In the genomic region with DNA sequence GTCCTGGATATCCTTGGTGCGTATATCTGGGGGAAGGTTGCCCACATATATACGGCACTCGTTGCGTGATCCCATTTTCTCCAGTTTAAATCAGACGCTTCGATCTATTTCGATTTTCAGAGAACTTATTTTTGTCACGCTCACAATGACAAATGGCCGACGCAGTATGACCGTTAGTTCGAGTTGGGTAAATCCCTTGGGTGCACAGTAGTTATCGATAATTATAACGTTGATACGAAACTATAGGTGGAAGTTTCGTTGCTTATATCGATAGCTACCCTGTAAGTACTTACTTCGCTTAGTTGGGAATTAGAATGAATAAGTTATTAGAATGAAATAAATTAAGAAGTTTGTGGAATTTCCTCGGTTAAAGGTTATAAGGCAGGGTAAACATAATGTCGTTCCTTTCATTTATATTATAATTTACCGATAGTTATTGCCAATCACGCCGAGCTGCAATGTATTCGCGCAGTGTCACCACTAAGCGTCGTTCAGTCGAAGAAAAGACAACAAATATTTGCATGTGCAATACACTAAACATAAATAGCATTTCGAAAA, we compare ENCODE assay signal across 1 fruit fly cellular context.
TF ChIP-seq lines count a peak whose summit lies in the region.

A gene (minus strand): TSS at position 172 of the 558 bp plus-strand sequence.
A gene (plus strand): TSS at position 502 of the 558 bp plus-strand sequence.

TF ChIP-seq in whole organism, embryonic, 481 proteins besides CTCF, POLR2A, EP300 and RAD21 (continued from another document and continues in another):
- TF ChIP-seq CG31441 (GFP tag; IDR thresholded peaks at IDR 0.05; lab: Robert Waterston, UW): peak; percentile 77
- no peak for TF ChIP-seq aop (GFP tag; IDR thresholded peaks at IDR 0.05; lab: Robert Waterston, UW)
- no peak for TF ChIP-seq ac (GFP tag; optimal IDR thresholded peaks at IDR 0.05; lab: Kevin White, UChicago)
- TF ChIP-seq CG5953 (GFP tag; IDR thresholded peaks at IDR 0.05; lab: Robert Waterston, UW): no peak
- TF ChIP-seq crol (GFP tag; IDR thresholded peaks at IDR 0.05; lab: Robert Waterston, UW): no peak
- TF ChIP-seq CG9437 (GFP tag; optimal IDR thresholded peaks at IDR 0.05; lab: Kevin White, UChicago): peak; percentile 67
- peak; percentile 63 for TF ChIP-seq gsb-n (tag; optimal IDR thresholded peaks at IDR 0.05; lab: Kevin White, UChicago)
- TF ChIP-seq Ssrp (tag; optimal IDR thresholded peaks at IDR 0.05; lab: Kevin White, UChicago): peak; percentile 73
- peak; percentile 59 for TF ChIP-seq trh (GFP tag; optimal IDR thresholded peaks at IDR 0.05; lab: Kevin White, UChicago)
- TF ChIP-seq lbe (GFP tag; optimal IDR thresholded peaks at IDR 0.05; lab: Kevin White, UChicago): peak; percentile 82
- peak; percentile 33 for TF ChIP-seq nom (GFP tag; optimal IDR thresholded peaks at IDR 0.05; lab: Kevin White, UChicago)
- peak; percentile 34 for TF ChIP-seq cwo (GFP tag; optimal IDR thresholded peaks at IDR 0.05; lab: Kevin White, UChicago)
- TF ChIP-seq CG4854 (GFP tag; optimal IDR thresholded peaks at IDR 0.05; lab: Kevin White, UChicago): peak; percentile 60
- peak; percentile 89 for TF ChIP-seq CG14710 (tag; optimal IDR thresholded peaks at IDR 0.05; lab: Kevin White, UChicago)
- TF ChIP-seq h (optimal IDR thresholded peaks at IDR 0.05; lab: Kevin White, UChicago): no peak
- no peak for TF ChIP-seq CG14965 (GFP tag; optimal IDR thresholded peaks at IDR 0.05; lab: Kevin White, UChicago; ENCODE audit: borderline replicate concordance)
- TF ChIP-seq CG15011 (GFP tag; optimal IDR thresholded peaks at IDR 0.05; lab: Kevin White, UChicago): peak; percentile 56
- peak; percentile 76 for TF ChIP-seq CG15601 (tag; optimal IDR thresholded peaks at IDR 0.05; lab: Kevin White, UChicago)
- TF ChIP-seq salm (tag; optimal IDR thresholded peaks at IDR 0.05; lab: Kevin White, UChicago): peak; percentile 36
- peak; percentile 69 for TF ChIP-seq CG11085 (GFP tag; IDR thresholded peaks at IDR 0.05; lab: Robert Waterston, UW)
- peak; percentile 73 for TF ChIP-seq wdn (GFP tag; IDR thresholded peaks at IDR 0.05; lab: Robert Waterston, UW)
- TF ChIP-seq Mad (GFP tag; optimal IDR thresholded peaks at IDR 0.05; lab: Kevin White, UChicago): peak; percentile 91
- TF ChIP-seq chm (GFP tag; IDR thresholded peaks at IDR 0.05; lab: Robert Waterston, UW): no peak
- no peak for TF ChIP-seq CG11696 (GFP tag; IDR thresholded peaks at IDR 0.05; lab: Robert Waterston, UW)
- TF ChIP-seq sqz (GFP tag; optimal IDR thresholded peaks at IDR 0.05; lab: Kevin White, UChicago): peak; percentile 23
- TF ChIP-seq C15 (GFP tag; IDR thresholded peaks at IDR 0.05; lab: Robert Waterston, UW): no peak
- no peak for TF ChIP-seq pb (GFP tag; optimal IDR thresholded peaks at IDR 0.05; lab: Kevin White, UChicago)
- no peak for TF ChIP-seq Trl (optimal IDR thresholded peaks at IDR 0.05; lab: Kevin White, UChicago)
- peak; percentile 71 for TF ChIP-seq Trl (GFP tag; optimal IDR thresholded peaks at IDR 0.05; lab: Kevin White, UChicago)
- peak; percentile 37 for TF ChIP-seq Elba2 (GFP tag; optimal IDR thresholded peaks at IDR 0.05; lab: Kevin White, UChicago)
- peak; percentile 15 for TF ChIP-seq pros (GFP tag; optimal IDR thresholded peaks at IDR 0.05; lab: Kevin White, UChicago)
- no peak for TF ChIP-seq Doc2 (GFP tag; IDR thresholded peaks at IDR 0.05; lab: Robert Waterston, UW)
- TF ChIP-seq pum (GFP tag; optimal IDR thresholded peaks at IDR 0.05; lab: Kevin White, UChicago): peak; percentile 72
- TF ChIP-seq hb (GFP tag; IDR thresholded peaks at IDR 0.05; lab: Robert Waterston, UW; ENCODE audit: partially characterized antibody): peak; percentile 92
- no peak for TF ChIP-seq kah (GFP tag; optimal IDR thresholded peaks at IDR 0.05; lab: Kevin White, UChicago)
- TF ChIP-seq Rx (GFP tag; IDR thresholded peaks at IDR 0.05; lab: Robert Waterston, UW): peak; percentile 42
- peak; percentile 79 for TF ChIP-seq CG11504 (tag; optimal IDR thresholded peaks at IDR 0.05; lab: Kevin White, UChicago)
- TF ChIP-seq scrt (GFP tag; optimal IDR thresholded peaks at IDR 0.05; lab: Kevin White, UChicago): peak; percentile 56
- TF ChIP-seq wek (GFP tag; optimal IDR thresholded peaks at IDR 0.05; lab: Kevin White, UChicago): no peak
- TF ChIP-seq gcm2 (GFP tag; optimal IDR thresholded peaks at IDR 0.05; lab: Kevin White, UChicago): peak; percentile 55
- TF ChIP-seq CG6254 (GFP tag; optimal IDR thresholded peaks at IDR 0.05; lab: Kevin White, UChicago): peak; percentile 41
- TF ChIP-seq ind (GFP tag; optimal IDR thresholded peaks at IDR 0.05; lab: Kevin White, UChicago): peak; percentile 81
- peak; percentile 81; the same call in 2 of the 3 replicates for TF ChIP-seq zen2 (GFP tag; IDR thresholded peaks at IDR 0.05; lab: Robert Waterston, UW; ENCODE audit: partially characterized antibody)
- peak; percentile 81 for TF ChIP-seq gro (GFP tag; optimal IDR thresholded peaks at IDR 0.05; lab: Kevin White, UChicago)
- TF ChIP-seq CG14667 (GFP tag; IDR thresholded peaks at IDR 0.05; lab: Robert Waterston, UW): no peak
- peak; percentile 61 for TF ChIP-seq CG9876 (GFP tag; optimal IDR thresholded peaks at IDR 0.05; lab: Kevin White, UChicago)
- TF ChIP-seq hbn (GFP tag; IDR thresholded peaks at IDR 0.05; lab: Robert Waterston, UW; ENCODE audit: partially characterized antibody): peak; percentile 89
- TF ChIP-seq ssp (GFP tag; IDR thresholded peaks at IDR 0.05; lab: Robert Waterston, UW): peak; percentile 73
- peak; percentile 95 for TF ChIP-seq CG2116 (GFP tag; optimal IDR thresholded peaks at IDR 0.05; lab: Kevin White, UChicago)
- peak; percentile 61; the same call in 2 of the 3 replicates for TF ChIP-seq so (GFP tag; IDR thresholded peaks at IDR 0.05; lab: Robert Waterston, UW)
- no peak for TF ChIP-seq Sox102F (GFP tag; optimal IDR thresholded peaks at IDR 0.05; lab: Kevin White, UChicago)
- TF ChIP-seq Dek (tag; optimal IDR thresholded peaks at IDR 0.05; lab: Kevin White, UChicago): peak; percentile 68
- TF ChIP-seq fd96Cb (tag; optimal IDR thresholded peaks at IDR 0.05; lab: Kevin White, UChicago): peak; percentile 64
- TF ChIP-seq vvl (GFP tag; IDR thresholded peaks at IDR 0.05; lab: Robert Waterston, UW): peak; percentile 36; the same call in 1 of the 2 replicates
- TF ChIP-seq Ets97D (GFP tag; optimal IDR thresholded peaks at IDR 0.05; lab: Kevin White, UChicago): peak; percentile 75
- peak; percentile 86 for TF ChIP-seq pho (GFP tag; optimal IDR thresholded peaks at IDR 0.05; lab: Kevin White, UChicago)
- TF ChIP-seq CG30403 (GFP tag; optimal IDR thresholded peaks at IDR 0.05; lab: Kevin White, UChicago): peak; percentile 88
- TF ChIP-seq sens-2 (GFP tag; IDR thresholded peaks at IDR 0.05; lab: Robert Waterston, UW): peak; percentile 46; the same call in 1 of the 2 replicates
- TF ChIP-seq pan (optimal IDR thresholded peaks at IDR 0.05; lab: Kevin White, UChicago): no peak
- peak in 1 of 2 experiments; percentile 69 for TF ChIP-seq pan (GFP tag; optimal IDR thresholded peaks at IDR 0.05 in 1 of 2, IDR thresholded peaks at IDR 0.05 in 1 of 2)
- peak; percentile 74 for TF ChIP-seq CG18599 (GFP tag; optimal IDR thresholded peaks at IDR 0.05; lab: Kevin White, UChicago)
- peak; percentile 65 for TF ChIP-seq Six4 (GFP tag; optimal IDR thresholded peaks at IDR 0.05; lab: Kevin White, UChicago)
- TF ChIP-seq Neu2 (GFP tag; optimal IDR thresholded peaks at IDR 0.05; lab: Kevin White, UChicago; ENCODE audit: borderline replicate concordance): no peak
- TF ChIP-seq knrl (GFP tag; IDR thresholded peaks at IDR 0.05; lab: Robert Waterston, UW; ENCODE audit: partially characterized antibody): peak; percentile 98
- no peak for TF ChIP-seq CG10565 (GFP tag; optimal IDR thresholded peaks at IDR 0.05; lab: Kevin White, UChicago)
- peak in 1 of 2 experiments; percentile 65 for TF ChIP-seq insv (GFP tag; optimal IDR thresholded peaks at IDR 0.05; lab: Kevin White, UChicago)
- no peak for TF ChIP-seq luna (GFP tag; optimal IDR thresholded peaks at IDR 0.05; lab: Kevin White, UChicago)
- TF ChIP-seq CG6813 (GFP tag; optimal IDR thresholded peaks at IDR 0.05; lab: Kevin White, UChicago): peak; percentile 28
- peak; percentile 46 for TF ChIP-seq cato (GFP tag; optimal IDR thresholded peaks at IDR 0.05; lab: Kevin White, UChicago; ENCODE audit: borderline replicate concordance)
- peak; percentile 95 for TF ChIP-seq inv (GFP tag; IDR thresholded peaks at IDR 0.05; lab: Robert Waterston, UW; ENCODE audit: partially characterized antibody)
- peak; percentile 82 for TF ChIP-seq ems (GFP tag; optimal IDR thresholded peaks at IDR 0.05; lab: Kevin White, UChicago)
- peak; percentile 46 for TF ChIP-seq eyg (GFP tag; optimal IDR thresholded peaks at IDR 0.05; lab: Kevin White, UChicago)
- TF ChIP-seq grau (tag; optimal IDR thresholded peaks at IDR 0.05; lab: Kevin White, UChicago): peak; percentile 84
- peak; percentile 71 for TF ChIP-seq CG9727 (GFP tag; optimal IDR thresholded peaks at IDR 0.05; lab: Kevin White, UChicago)
- TF ChIP-seq CG32767 (GFP tag; IDR thresholded peaks at IDR 0.05; lab: Robert Waterston, UW): peak; percentile 16
- TF ChIP-seq HmgD (GFP tag; optimal IDR thresholded peaks at IDR 0.05; lab: Kevin White, UChicago): no peak
- TF ChIP-seq CG31388 (GFP tag; optimal IDR thresholded peaks at IDR 0.05; lab: Kevin White, UChicago): peak; percentile 46
- TF ChIP-seq CG4360 (GFP tag; IDR thresholded peaks at IDR 0.05; lab: Robert Waterston, UW): no peak
- TF ChIP-seq Fer3 (tag; optimal IDR thresholded peaks at IDR 0.05; lab: Kevin White, UChicago): peak; percentile 60
- peak; percentile 5 for TF ChIP-seq CG17912 (GFP tag; optimal IDR thresholded peaks at IDR 0.05; lab: Kevin White, UChicago)
- peak; percentile 73 for TF ChIP-seq jumu (GFP tag; optimal IDR thresholded peaks at IDR 0.05; lab: Kevin White, UChicago)
- TF ChIP-seq da (GFP tag; optimal IDR thresholded peaks at IDR 0.05; lab: Kevin White, UChicago): peak; percentile 64
- TF ChIP-seq dimm (GFP tag; IDR thresholded peaks at IDR 0.05; lab: Robert Waterston, UW): no peak
- peak; percentile 79 for TF ChIP-seq Dref (GFP tag; IDR thresholded peaks at IDR 0.05; lab: Robert Waterston, UW)
- peak; percentile 91 for TF ChIP-seq nmo (GFP tag; optimal IDR thresholded peaks at IDR 0.05; lab: Kevin White, UChicago)
- peak; percentile 83 for TF ChIP-seq CG8290 (GFP tag; optimal IDR thresholded peaks at IDR 0.05; lab: Kevin White, UChicago)
- peak in 1 of 2 experiments; percentile 34 for TF ChIP-seq CG8290 (tag; optimal IDR thresholded peaks at IDR 0.05; lab: Kevin White, UChicago)
- peak; percentile 65 for TF ChIP-seq CG10979 (tag; optimal IDR thresholded peaks at IDR 0.05; lab: Kevin White, UChicago)
- TF ChIP-seq CG4730 (GFP tag; IDR thresholded peaks at IDR 0.05; lab: Robert Waterston, UW): 0 out of 2 replicates have a peak, but pooled peaks have one; percentile 39
- peak; percentile 10 for TF ChIP-seq ftz-f1 (GFP tag; optimal IDR thresholded peaks at IDR 0.05; lab: Kevin White, UChicago)
- peak; percentile 12 for TF ChIP-seq CG8281 (tag; optimal IDR thresholded peaks at IDR 0.05; lab: Kevin White, UChicago)
- TF ChIP-seq CHES-1-like (GFP tag; optimal IDR thresholded peaks at IDR 0.05; lab: Kevin White, UChicago): peak; percentile 87
- no peak for TF ChIP-seq Hr39 (optimal IDR thresholded peaks at IDR 0.05; lab: Kevin White, UChicago)
- TF ChIP-seq zen (tag; optimal IDR thresholded peaks at IDR 0.05; lab: Kevin White, UChicago): peak; percentile 84
- peak; percentile 98 for TF ChIP-seq phol (tag; optimal IDR thresholded peaks at IDR 0.05; lab: Kevin White, UChicago)
- TF ChIP-seq CG3847 (GFP tag; IDR thresholded peaks at IDR 0.05; lab: Robert Waterston, UW): peak; percentile 84
- TF ChIP-seq caup (GFP tag; optimal IDR thresholded peaks at IDR 0.05; lab: Kevin White, UChicago; ENCODE audit: severe bottlenecking): peak; percentile 69
- peak; percentile 97 for TF ChIP-seq vnd (GFP tag; IDR thresholded peaks at IDR 0.05; lab: Robert Waterston, UW; ENCODE audit: partially characterized antibody)
- peak; percentile 93 for TF ChIP-seq CG2120 (GFP tag; optimal IDR thresholded peaks at IDR 0.05; lab: Kevin White, UChicago)
- TF ChIP-seq grn (GFP tag; optimal IDR thresholded peaks at IDR 0.05; lab: Kevin White, UChicago): peak; percentile 34
- peak; percentile 54 for TF ChIP-seq CG1792 (GFP tag; optimal IDR thresholded peaks at IDR 0.05; lab: Kevin White, UChicago)
- no peak for TF ChIP-seq Dip2 (GFP tag; IDR thresholded peaks at IDR 0.05; lab: Robert Waterston, UW)
- TF ChIP-seq her (GFP tag; optimal IDR thresholded peaks at IDR 0.05; lab: Kevin White, UChicago): no peak
- peak; percentile 51; the same call in 2 of the 3 replicates for TF ChIP-seq H15 (GFP tag; IDR thresholded peaks at IDR 0.05; lab: Robert Waterston, UW)
- no peak for TF ChIP-seq CG17612 (GFP tag; IDR thresholded peaks at IDR 0.05; lab: Robert Waterston, UW)
- TF ChIP-seq CG16815 (GFP tag; optimal IDR thresholded peaks at IDR 0.05; lab: Kevin White, UChicago): peak; percentile 61
- no peak for TF ChIP-seq tap (tag; optimal IDR thresholded peaks at IDR 0.05; lab: Kevin White, UChicago)
- TF ChIP-seq CG14050 (GFP tag; IDR thresholded peaks at IDR 0.05; lab: Robert Waterston, UW): peak; percentile 15; the same call in 1 of the 3 replicates
- peak; percentile 65 for TF ChIP-seq kay (GFP tag; optimal IDR thresholded peaks at IDR 0.05; lab: Kevin White, UChicago)
- TF ChIP-seq disco-r (GFP tag; optimal IDR thresholded peaks at IDR 0.05; lab: Kevin White, UChicago): peak; percentile 58
- peak; percentile 78 for TF ChIP-seq CG12942 (GFP tag; optimal IDR thresholded peaks at IDR 0.05; lab: Kevin White, UChicago)
- peak; percentile 82 for TF ChIP-seq CG30020 (tag; optimal IDR thresholded peaks at IDR 0.05; lab: Kevin White, UChicago)
- peak; percentile 83 for TF ChIP-seq CG2678 (tag; optimal IDR thresholded peaks at IDR 0.05; lab: Kevin White, UChicago)
- no peak for TF ChIP-seq dati (GFP tag; IDR thresholded peaks at IDR 0.05; lab: Robert Waterston, UW)
- TF ChIP-seq CG7357 (GFP tag; IDR thresholded peaks at IDR 0.05; lab: Robert Waterston, UW): peak; percentile 57; the same call in 2 of the 3 replicates
- peak; percentile 80 for TF ChIP-seq Nf-YC (tag; optimal IDR thresholded peaks at IDR 0.05; lab: Kevin White, UChicago)
- TF ChIP-seq CG32772 (GFP tag; IDR thresholded peaks at IDR 0.05; lab: Robert Waterston, UW): peak; percentile 53
- no peak for TF ChIP-seq gt (GFP tag; IDR thresholded peaks at IDR 0.05; lab: Robert Waterston, UW)
- peak; percentile 86 for TF ChIP-seq CG2712 (tag; optimal IDR thresholded peaks at IDR 0.05; lab: Kevin White, UChicago)
- TF ChIP-seq CG18011 (GFP tag; optimal IDR thresholded peaks at IDR 0.05; lab: Kevin White, UChicago): peak; percentile 63
- TF ChIP-seq CG12744 (GFP tag; optimal IDR thresholded peaks at IDR 0.05; lab: Kevin White, UChicago): peak; percentile 49
- TF ChIP-seq exex (tag; optimal IDR thresholded peaks at IDR 0.05; lab: Kevin White, UChicago): peak; percentile 52
